Worm (Caenorhabditis elegans) whole organism, late embryonic: ENCODE measurements around the gene alh-3.
A peak's percentile ranks its signal among the peaks of the same experiment; 100 is the strongest.

Experiments used
- C08G9.2 ChIP-seq: sonication (generic microtip); optimal IDR thresholded peaks from 2 replicates; lab custom pipeline; 2016; ENCODE audit warnings: mild to moderate bottlenecking, missing genetic modification characterization, moderate library complexity, missing compliant biosample characterization
- C38D4.7 ChIP-seq: fragments of 200-800 bp; sonication (Bioruptor generic); optimal IDR thresholded peaks from 2 replicates; lab custom pipeline; 2018; ENCODE audit warnings: mild to moderate bottlenecking, missing genetic modification characterization, moderate library complexity, missing compliant biosample characterization
- F13H6.1 ChIP-seq: sonication (generic microtip); optimal IDR thresholded peaks from 2 replicates; lab custom pipeline; 2016; ENCODE audit warnings: missing genetic modification characterization, missing compliant biosample characterization
- K02D7.2 ChIP-seq: sonication (generic microtip); optimal IDR thresholded peaks from 2 replicates; lab custom pipeline; 2017; ENCODE audit warnings: mild to moderate bottlenecking, missing genetic modification characterization, missing compliant biosample characterization
- K09A11.1 ChIP-seq: sonication (generic microtip); optimal IDR thresholded peaks from 2 replicates; lab custom pipeline; 2017; ENCODE audit warnings: antibody characterized with exemption, mild to moderate bottlenecking, missing genetic modification characterization, missing compliant biosample characterization; ENCODE audit not compliant: insufficient read depth
- T23F11.4 ChIP-seq: fragments of 200-800 bp; sonication (Bioruptor generic); optimal IDR thresholded peaks from 2 replicates; lab custom pipeline; 2018; ENCODE audit warnings: mild to moderate bottlenecking, missing genetic modification characterization, missing compliant biosample characterization
- Y22D7AL.16 ChIP-seq: sonication (generic microtip); optimal IDR thresholded peaks from 2 replicates; lab custom pipeline; 2016; ENCODE audit warnings: missing genetic modification characterization, missing compliant biosample characterization
- ahr-1 ChIP-seq: sonication (generic microtip); optimal IDR thresholded peaks from 2 replicates; lab custom pipeline; 2016; ENCODE audit warnings: missing genetic modification characterization, missing compliant biosample characterization
- ama-1 ChIP-seq: fragments of 150-350 bp; optimal IDR thresholded peaks from 2 replicates; lab custom pipeline; 2014
- ceh-14 ChIP-seq: sonication (generic microtip); optimal IDR thresholded peaks from 2 replicates; lab custom pipeline; 2016; ENCODE audit warnings: missing genotype, missing genetic modification characterization, missing compliant biosample characterization
- ceh-18 ChIP-seq: sonication (generic microtip); optimal IDR thresholded peaks from 2 replicates; lab custom pipeline; 2016; ENCODE audit warnings: missing genetic modification characterization, missing compliant biosample characterization
- ceh-19 ChIP-seq: fragments of 200-800 bp; sonication (Bioruptor generic); optimal IDR thresholded peaks from 2 replicates; lab custom pipeline; 2018; ENCODE audit warnings: mild to moderate bottlenecking, missing genetic modification characterization, missing compliant biosample characterization
- ceh-24 ChIP-seq: sonication (generic microtip); optimal IDR thresholded peaks from 2 replicates; lab custom pipeline; 2016; ENCODE audit warnings: mild to moderate bottlenecking, missing genetic modification characterization, missing compliant biosample characterization
- ceh-30 ChIP-seq: fragments of 150-350 bp; optimal IDR thresholded peaks from 2 replicates; lab custom pipeline; 2014; ENCODE audit warnings: missing biosample characterization, missing genetic modification characterization
- ceh-31 ChIP-seq: sonication (generic microtip); optimal IDR thresholded peaks from 2 replicates; lab custom pipeline; 2016; ENCODE audit warnings: missing genetic modification characterization, missing compliant biosample characterization
- ceh-48 ChIP-seq: sonication (generic microtip); optimal IDR thresholded peaks from 2 replicates; lab custom pipeline; 2016; ENCODE audit warnings: missing genetic modification characterization, inconsistent platforms, missing compliant biosample characterization
- ceh-6 ChIP-seq: fragments of 200-800 bp; sonication (Bioruptor generic); optimal IDR thresholded peaks from 2 replicates; lab custom pipeline; 2018; ENCODE audit warnings: mild to moderate bottlenecking, missing genetic modification characterization, missing compliant biosample characterization
- ceh-9 ChIP-seq: sonication (generic microtip); optimal IDR thresholded peaks from 2 replicates; lab custom pipeline; 2016; ENCODE audit warnings: mild to moderate bottlenecking, missing genetic modification characterization, inconsistent platforms, missing compliant biosample characterization
- che-1 ChIP-seq: sonication (generic microtip); optimal IDR thresholded peaks from 2 replicates; lab custom pipeline; 2016; ENCODE audit warnings: mild to moderate bottlenecking, missing genetic modification characterization, missing compliant biosample characterization
- dve-1 ChIP-seq: sonication (generic microtip); optimal IDR thresholded peaks from 2 replicates; lab custom pipeline; 2017; ENCODE audit warnings: antibody characterized with exemption, mild to moderate bottlenecking, missing genetic modification characterization, missing compliant biosample characterization
- ets-4 ChIP-seq: sonication (generic microtip); optimal IDR thresholded peaks from 2 replicates; lab custom pipeline; 2016; ENCODE audit warnings: missing genetic modification characterization, missing compliant biosample characterization
- eyg-1 ChIP-seq: sonication (generic microtip); optimal IDR thresholded peaks from 2 replicates; lab custom pipeline; 2016; ENCODE audit warnings: missing genotype, missing genetic modification characterization, missing compliant biosample characterization
- fax-1 ChIP-seq: sonication (generic microtip); optimal IDR thresholded peaks from 2 replicates; lab custom pipeline; 2016; ENCODE audit warnings: missing genotype, missing genetic modification characterization, missing compliant biosample characterization
- fkh-10 ChIP-seq: fragments of 150-350 bp; optimal IDR thresholded peaks from 2 replicates; lab custom pipeline; 2014; ENCODE audit warnings: missing biosample characterization, missing genetic modification reagents, missing genetic modification characterization
- fkh-6 ChIP-seq: sonication (generic microtip); optimal IDR thresholded peaks from 2 replicates; lab custom pipeline; 2016; ENCODE audit warnings: missing genetic modification characterization, missing compliant biosample characterization
- gmeb-2 ChIP-seq: sonication (generic microtip); optimal IDR thresholded peaks from 2 replicates; lab custom pipeline; 2016; ENCODE audit warnings: missing genetic modification characterization, inconsistent platforms, missing compliant biosample characterization
- hlh-30 ChIP-seq: sonication (generic microtip); optimal IDR thresholded peaks from 2 replicates; lab custom pipeline; 2017; ENCODE audit warnings: antibody characterized with exemption, missing genetic modification characterization, missing compliant biosample characterization; ENCODE audit not compliant: insufficient read depth
- hlh-6 ChIP-seq: sonication (generic microtip); optimal IDR thresholded peaks from 2 replicates; lab custom pipeline; 2016; ENCODE audit warnings: missing genotype, missing genetic modification characterization, missing compliant biosample characterization
- lim-6 ChIP-seq: sonication (generic microtip); optimal IDR thresholded peaks from 2 replicates; lab custom pipeline; 2016; ENCODE audit warnings: missing genetic modification characterization, missing compliant biosample characterization
- nfya-1 ChIP-seq: sonication (generic microtip); optimal IDR thresholded peaks from 2 replicates; lab custom pipeline; 2017; ENCODE audit warnings: missing genetic modification characterization, mild to moderate bottlenecking, missing compliant biosample characterization, antibody characterized with exemption, moderate library complexity
- npax-4 ChIP-seq: sonication (generic microtip); optimal IDR thresholded peaks from 2 replicates; lab custom pipeline; 2016; ENCODE audit warnings: missing genetic modification characterization, missing compliant biosample characterization
- odd-2 ChIP-seq: sonication (generic microtip); optimal IDR thresholded peaks from 2 replicates; lab custom pipeline; 2017; ENCODE audit warnings: antibody characterized with exemption, mild to moderate bottlenecking, missing genetic modification characterization, missing compliant biosample characterization
- pag-3 ChIP-seq: sonication (generic microtip); optimal IDR thresholded peaks from 2 replicates; lab custom pipeline; 2016; ENCODE audit warnings: missing compliant biosample characterization, missing genetic modification characterization, borderline replicate concordance
- pax-1 ChIP-seq: fragments of 150-350 bp; optimal IDR thresholded peaks from 2 replicates; lab custom pipeline; 2014; ENCODE audit warnings: missing biosample characterization, missing genetic modification characterization
- ref-2 ChIP-seq: sonication (generic microtip); optimal IDR thresholded peaks from 2 replicates; lab custom pipeline; 2016; ENCODE audit warnings: missing genetic modification characterization, missing compliant biosample characterization
- rnt-1 ChIP-seq: sonication (generic microtip); optimal IDR thresholded peaks from 2 replicates; lab custom pipeline; 2016; ENCODE audit warnings: missing genetic modification characterization, missing compliant biosample characterization
- sdc-2 ChIP-seq: sonication (generic microtip); optimal IDR thresholded peaks from 2 replicates; lab custom pipeline; 2016; ENCODE audit warnings: missing genotype, missing genetic modification characterization, missing compliant biosample characterization
- syd-9 ChIP-seq: sonication (generic microtip); optimal IDR thresholded peaks from 2 replicates; lab custom pipeline; 2016; ENCODE audit warnings: mild to moderate bottlenecking, missing genetic modification characterization, moderate library complexity, missing compliant biosample characterization
- tbx-2 ChIP-seq: sonication (generic microtip); optimal IDR thresholded peaks from 2 replicates; lab custom pipeline; 2016; ENCODE audit warnings: missing genetic modification characterization, missing compliant biosample characterization
- unc-3 ChIP-seq, 2 experiments: fragments of 200-800 bp in 1 of 2; sonication (Bioruptor generic) in 1 of 2; sonication (generic microtip) in 1 of 2; conservative IDR thresholded peaks in 1 of 2; optimal IDR thresholded peaks in 1 of 2; 2 replicates each; pipeline versions ENCODE4 v1.3.6 to Lab custom; 2016 to 2022; ENCODE audit warnings: missing compliant biosample characterization in 2 of 2, missing genetic modification characterization in 2 of 2, missing genetic modification reagents in 1 of 2
- unc-42 ChIP-seq: sonication (generic microtip); optimal IDR thresholded peaks from 2 replicates; lab custom pipeline; 2016; ENCODE audit warnings: missing genotype, missing genetic modification characterization, missing compliant biosample characterization
- unc-55 ChIP-seq: sonication (generic microtip); optimal IDR thresholded peaks from 2 replicates; lab custom pipeline; 2017; ENCODE audit warnings: missing biosample characterization, missing genetic modification reagents, missing genetic modification characterization
- unc-86 ChIP-seq: sonication (generic microtip); optimal IDR thresholded peaks from 2 replicates; lab custom pipeline; 2016; ENCODE audit warnings: missing genetic modification characterization, missing compliant biosample characterization
- zip-5 ChIP-seq: sonication (generic microtip); optimal IDR thresholded peaks from 2 replicates; lab custom pipeline; 2016; ENCODE audit warnings: missing genetic modification characterization, missing compliant biosample characterization

Gene alh-3

ce11 chrIV:11062984-11063613 is 40.7 kb downstream of the alh-3 start:
- TF ChIP-seq ceh-18 (tag; lab: Kevin White, UChicago) (no peak), C08G9.2 (tag; lab: Kevin White, UChicago) (no peak), eyg-1 (no peak), pax-1 (tag; lab: Kevin White, UChicago) (no peak), K09A11.1 (tag; lab: Kevin White, UChicago) (no peak), ets-4 (tag; lab: Kevin White, UChicago) (no peak), fkh-6 (tag; lab: Kevin White, UChicago) (no peak), hlh-30 (tag; lab: Kevin White, UChicago) (no peak), odd-2 (tag; lab: Kevin White, UChicago) (no peak), sdc-2 (no peak), zip-5 (tag; lab: Kevin White, UChicago) (no peak), F13H6.1 (no peak), pag-3 (tag; lab: Kevin White, UChicago) (no peak), ceh-31 (tag; lab: Kevin White, UChicago) (no peak), ref-2 (tag; lab: Kevin White, UChicago) (no peak), C38D4.7 (GFP tag; lab: Kevin White, UChicago) (no peak), ceh-6 (no peak)

ce11 chrIV:11063962-11064361 is 41.6 kb downstream of the alh-3 start, which contains the start of gene ttr-16:
ttr-16 (minus strand) TSS chrIV:11064137.
- peak; percentile 88 for TF ChIP-seq unc-55 (GFP tag; lab: Kevin White, UChicago)
- no peak for TF ChIP-seq ama-1 (lab: Kevin White, UChicago)
- TF ChIP-seq nfya-1 (tag; lab: Kevin White, UChicago), result peak; percentile 77
- no peak for TF ChIP-seq ceh-14
- TF ChIP-seq lim-6 (tag; lab: Kevin White, UChicago), result no peak
- no peak for TF ChIP-seq fkh-6 (tag; lab: Kevin White, UChicago)
- peak; percentile 30 for TF ChIP-seq ceh-18 (tag; lab: Kevin White, UChicago)

- TF ChIP-seq ceh-18 (tag; lab: Kevin White, UChicago) (peak; percentile 51), unc-3 (GFP tag; conservative IDR thresholded peaks at IDR 0.05; lab: Robert Waterston, UW) (no peak), unc-3 (tag; optimal IDR thresholded peaks at IDR 0.05; lab: Kevin White, UChicago) (no peak)
Observed at ce11 chrIV:11067003-11067402, 44.6 kb downstream of the alh-3 start, which contains the start of gene ttr-17. ttr-17 (minus strand) TSS chrIV:11067026.

DNA sequence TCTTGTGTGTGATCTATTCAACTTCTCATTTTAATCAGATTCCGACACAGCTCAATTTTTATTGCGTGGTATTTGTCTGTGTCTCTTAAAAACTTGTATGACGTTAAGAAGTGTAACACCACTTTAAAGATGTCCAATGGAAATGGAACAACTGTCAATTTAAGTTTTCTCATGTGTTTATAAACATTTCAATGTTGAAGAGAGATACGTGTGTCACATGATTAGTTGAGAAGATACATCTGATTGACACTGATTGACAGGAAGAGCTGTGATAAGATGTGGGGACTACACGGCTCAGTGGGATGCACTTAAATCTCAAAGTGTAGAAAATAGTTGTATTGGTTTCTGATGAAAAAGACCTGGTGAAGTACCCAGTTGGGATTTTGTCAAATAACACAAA is 45.9 kb downstream of the alh-3 start:
- TF ChIP-seq ama-1 (lab: Kevin White, UChicago) (no peak), hlh-6 (tag; lab: Kevin White, UChicago) (no peak), nfya-1 (tag; lab: Kevin White, UChicago) (peak; percentile 47), syd-9 (no peak), fkh-10 (GFP tag; lab: Kevin White, UChicago) (no peak), tbx-2 (tag; lab: Kevin White, UChicago) (no peak), unc-86 (tag; lab: Kevin White, UChicago) (no peak), rnt-1 (tag; lab: Kevin White, UChicago) (peak; percentile 81), pag-3 (tag; lab: Kevin White, UChicago) (no peak), ceh-18 (tag; lab: Kevin White, UChicago) (peak; percentile 68), ceh-19 (GFP tag; lab: Kevin White, UChicago) (no peak), ceh-30 (no peak), T23F11.4 (no peak), unc-55 (GFP tag; lab: Kevin White, UChicago) (peak; percentile 100), K02D7.2 (tag; lab: Kevin White, UChicago) (no peak), ceh-24 (tag; lab: Kevin White, UChicago) (no peak), hlh-30 (tag; lab: Kevin White, UChicago) (peak; percentile 55), npax-4 (tag; lab: Kevin White, UChicago) (no peak), Y22D7AL.16 (tag; lab: Kevin White, UChicago) (no peak), ahr-1 (tag; lab: Kevin White, UChicago) (no peak), che-1 (no peak), fkh-6 (tag; lab: Kevin White, UChicago) (no peak), gmeb-2 (tag; lab: Kevin White, UChicago) (no peak), ceh-9 (tag; lab: Kevin White, UChicago) (no peak), ceh-14 (no peak), unc-42 (tag; lab: Kevin White, UChicago) (no peak), dve-1 (no peak), ceh-48 (no peak), fax-1 (tag; lab: Kevin White, UChicago) (no peak)
